Fruit fly (Drosophila melanogaster) whole organism, prepupa: Measurements from ENCODE around the gene sif.

Experiments
- CG10631 ChIP-seq: fragments of 200-800 bp; sonication (Bioruptor generic); optimal IDR thresholded peaks from 2 replicates; lab custom pipeline; 2016; ENCODE audit warnings: missing biosample characterization, missing genetic modification characterization
- CG1621 ChIP-seq: fragments of 200-800 bp; sonication (Bioruptor generic); optimal IDR thresholded peaks from 3 replicates; lab custom pipeline; 2018; ENCODE audit warnings: missing biosample characterization, mild to moderate bottlenecking, missing genetic modification characterization
- CG3032 ChIP-seq: fragments of 200-800 bp; optimal IDR thresholded peaks from 2 replicates; lab custom pipeline; 2019; ENCODE audit warnings: missing biosample characterization, mild to moderate bottlenecking, missing genetic modification characterization, moderate library complexity
- CG7368 ChIP-seq: fragments of 200-800 bp; sonication (Bioruptor generic); optimal IDR thresholded peaks from 3 replicates; lab custom pipeline; 2016; ENCODE audit warnings: missing biosample characterization, missing genetic modification characterization
- CG9139 ChIP-seq: fragments of 200-800 bp; sonication (Bioruptor generic); optimal IDR thresholded peaks from 3 replicates; lab custom pipeline; 2017; ENCODE audit warnings: missing biosample characterization, mild to moderate bottlenecking, missing genetic modification characterization
- Hr39 ChIP-seq: fragments of 200-800 bp; sonication (Bioruptor generic); optimal IDR thresholded peaks from 2 replicates; lab custom pipeline; 2016; ENCODE audit warnings: missing biosample characterization, missing genetic modification characterization
- Lpt ChIP-seq: fragments of 200-800 bp; sonication (Bioruptor generic); optimal IDR thresholded peaks from 3 replicates; lab custom pipeline; 2016; ENCODE audit warnings: missing biosample characterization, missing genetic modification characterization
- Sox14 ChIP-seq: fragments of 200-800 bp; sonication (Bioruptor generic); optimal IDR thresholded peaks from 3 replicates; lab custom pipeline; 2016; ENCODE audit warnings: missing biosample characterization, missing genetic modification characterization
- dsx ChIP-seq: fragments of 200-800 bp; optimal IDR thresholded peaks from 3 replicates; lab custom pipeline; 2019; ENCODE audit warnings: missing biosample characterization, mild to moderate bottlenecking, missing genetic modification characterization, moderate library complexity; ENCODE audit not compliant: poor library complexity, severe bottlenecking
- eg ChIP-seq: fragments of 200-800 bp; sonication (Bioruptor generic); IDR thresholded peaks from 3 replicates; pipeline ENCODE4 v1.3.6; 2022; ENCODE audit warnings: missing biosample characterization, missing genetic modification characterization
- spab ChIP-seq: fragments of 200-800 bp; sonication (Bioruptor generic); optimal IDR thresholded peaks from 2 replicates; lab custom pipeline; 2017; ENCODE audit warnings: missing biosample characterization, mild to moderate bottlenecking, missing genetic modification characterization, missing genetic modification reagents
- ss ChIP-seq, 2 experiments: fragments of 200-800 bp; sonication (Bioruptor generic); optimal IDR thresholded peaks; 2 replicates in 1 of 2; 3 replicates in 1 of 2; lab custom pipeline; 2017 to 2018; ENCODE audit warnings: mild to moderate bottlenecking in 2 of 2, missing biosample characterization in 2 of 2, missing genetic modification characterization in 2 of 2, moderate library complexity in 1 of 2

DNA sequence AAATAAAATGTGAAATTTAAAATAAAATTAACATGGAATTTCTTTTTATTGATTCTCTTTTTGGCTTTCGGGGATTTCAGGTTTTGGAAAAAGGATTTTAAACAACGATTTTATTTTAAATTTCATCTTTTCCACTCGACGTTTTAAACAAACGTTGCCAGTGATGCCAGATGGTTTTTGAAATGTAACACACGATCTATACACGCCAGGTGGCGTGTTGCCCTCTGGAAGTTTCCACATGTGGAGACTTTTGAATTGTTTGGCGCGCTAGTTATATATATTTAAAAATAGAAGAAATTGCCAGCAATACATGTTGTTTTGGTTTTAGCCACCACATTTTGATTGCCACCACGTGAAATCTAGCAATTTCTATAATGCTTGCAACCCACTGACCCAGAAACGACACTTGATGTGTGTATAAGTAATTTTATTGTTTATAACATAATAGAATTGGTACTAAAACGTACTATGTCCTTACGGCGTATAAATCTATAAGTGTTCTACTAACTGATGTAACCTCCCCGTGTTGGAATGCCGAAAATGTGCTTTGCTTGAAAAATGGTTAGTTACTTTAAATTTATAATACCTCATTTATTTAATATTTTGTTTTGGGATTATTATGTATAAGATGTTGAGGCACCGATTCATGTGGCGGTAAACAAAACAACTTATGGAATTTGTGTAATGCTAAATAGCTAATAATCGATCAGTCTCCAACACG, 92.1 kb downstream of the sif start:
- TF ChIP-seq Sox14 (GFP tag; lab: Kevin White, UChicago): peak; percentile 0
- TF ChIP-seq CG10631 (GFP tag; lab: Kevin White, UChicago): no peak
- no peak for TF ChIP-seq CG9139
- TF ChIP-seq dsx: peak; percentile 35
- TF ChIP-seq Hr39: no peak
- TF ChIP-seq CG3032 (tag; lab: Kevin White, UChicago): no peak
- TF ChIP-seq Lpt (GFP tag; lab: Kevin White, UChicago): no peak
- TF ChIP-seq ss (GFP tag; optimal IDR thresholded peaks at IDR 0.05; lab: Kevin White, UChicago): no peak
- TF ChIP-seq CG1621: no peak
- no peak for TF ChIP-seq eg (GFP tag; lab: Robert Waterston, UW)
- TF ChIP-seq CG7368 (GFP tag; lab: Kevin White, UChicago): no peak
- TF ChIP-seq spab: no peak
